Worm (Caenorhabditis elegans) whole organism, L1 larva: Measurements from ENCODE around the gene C16C10.9.

Source experiments
- C16A3.4 ChIP-seq: fragments of 150-350 bp; optimal IDR thresholded peaks from 2 replicates; lab custom pipeline; 2014; ENCODE audit warnings: missing biosample characterization, missing genetic modification characterization
- Y116A8C.19 ChIP-seq: sonication (generic microtip); optimal IDR thresholded peaks from 2 replicates; lab custom pipeline; 2016; ENCODE audit warnings: missing compliant biosample characterization, missing genetic modification characterization, borderline replicate concordance
- aha-1 ChIP-seq: fragments of 150-350 bp; optimal IDR thresholded peaks from 2 replicates; lab custom pipeline; 2014; ENCODE audit warnings: missing biosample characterization, missing genetic modification characterization
- aly-2 ChIP-seq: fragments of 150-350 bp; optimal IDR thresholded peaks from 2 replicates; lab custom pipeline; 2014; ENCODE audit warnings: missing biosample characterization, missing genetic modification characterization
- ama-1 ChIP-seq: fragments of 150-350 bp; optimal IDR thresholded peaks from 2 replicates; lab custom pipeline; 2014
- ceh-8 ChIP-seq: fragments of 200-800 bp; sonication (Bioruptor generic); optimal IDR thresholded peaks from 2 replicates; lab custom pipeline; 2018; ENCODE audit warnings: mild to moderate bottlenecking, missing genetic modification characterization, moderate library complexity, missing compliant biosample characterization
- ceh-82 ChIP-seq, 3 experiments: fragments of 150-350 bp in 1 of 3; sonication (generic microtip) in 2 of 3; optimal IDR thresholded peaks; 2 replicates each; lab custom pipeline; 2014 to 2017; ENCODE audit warnings: missing biosample characterization in 3 of 3, missing genetic modification characterization in 3 of 3
- ceh-88 ChIP-seq: fragments of 200-800 bp; sonication (Bioruptor generic); IDR thresholded peaks from 2 replicates; pipeline ENCODE4 v1.3.6; 2022; ENCODE audit warnings: missing genetic modification characterization, missing compliant biosample characterization
- ces-1 ChIP-seq: fragments of 150-350 bp; optimal IDR thresholded peaks from 2 replicates; lab custom pipeline; 2014; ENCODE audit warnings: missing biosample characterization, missing genetic modification reagents, missing genetic modification characterization
- dsc-1 ChIP-seq: sonication (generic microtip); optimal IDR thresholded peaks from 2 replicates; lab custom pipeline; 2016; ENCODE audit warnings: mild to moderate bottlenecking, missing genetic modification characterization, missing compliant biosample characterization
- efl-1 ChIP-seq, 4 experiments: fragments of 150-350 bp; optimal IDR thresholded peaks in 3 of 4; peaks in 1 of 4; 1 replicate in 1 of 4; 2 replicates in 3 of 4; lab custom pipeline; 2014; ENCODE audit warnings: missing biosample characterization in 2 of 4, missing genetic modification characterization in 2 of 4, missing genetic modification reagents in 2 of 4
- elt-2 ChIP-seq: sonication (generic microtip); optimal IDR thresholded peaks from 2 replicates; lab custom pipeline; 2016; ENCODE audit warnings: missing genetic modification characterization, mild to moderate bottlenecking, inconsistent platforms, missing compliant biosample characterization, missing genetic modification reagents
- ets-5 ChIP-seq: fragments of 200-800 bp; sonication (Bioruptor generic); IDR thresholded peaks from 2 replicates; pipeline ENCODE4 v1.3.6; 2022; ENCODE audit warnings: missing genetic modification characterization, missing compliant biosample characterization
- fkh-8 ChIP-seq: sonication (generic microtip); optimal IDR thresholded peaks from 2 replicates; lab custom pipeline; 2016; ENCODE audit warnings: mild to moderate bottlenecking, missing genetic modification characterization, missing compliant biosample characterization
- hlh-17 ChIP-seq: fragments of 200-800 bp; sonication (Bioruptor generic); optimal IDR thresholded peaks from 2 replicates; lab custom pipeline; 2018; ENCODE audit warnings: missing genetic modification characterization, mild to moderate bottlenecking, missing compliant biosample characterization, moderate library complexity, borderline replicate concordance
- hpl-2 ChIP-seq: fragments of 150-350 bp; optimal IDR thresholded peaks from 2 replicates; lab custom pipeline; 2014; ENCODE audit warnings: missing biosample characterization, missing genetic modification reagents, missing genetic modification characterization
- isw-1 ChIP-seq: fragments of 200-800 bp; sonication (Bioruptor generic); IDR thresholded peaks from 2 replicates; pipeline ENCODE4 v1.3.6; 2022; ENCODE audit warnings: missing genetic modification characterization, missing compliant biosample characterization
- jun-1 ChIP-seq: fragments of 150-350 bp; optimal IDR thresholded peaks from 2 replicates; lab custom pipeline; 2014; ENCODE audit warnings: missing biosample characterization, missing genetic modification reagents, missing genetic modification characterization
- lin-13 ChIP-seq: fragments of 150-350 bp; optimal IDR thresholded peaks from 2 replicates; lab custom pipeline; 2014; ENCODE audit warnings: missing biosample characterization, missing genetic modification reagents, missing genetic modification characterization
- lin-14 ChIP-seq: fragments of 200-800 bp; sonication (Bioruptor generic); optimal IDR thresholded peaks from 2 replicates; lab custom pipeline; 2018; ENCODE audit warnings: mild to moderate bottlenecking, missing genetic modification characterization, moderate library complexity, missing compliant biosample characterization
- lin-35 ChIP-seq, 2 experiments: fragments of 150-350 bp; optimal IDR thresholded peaks; 2 replicates each; lab custom pipeline; 2014; ENCODE audit warnings: missing biosample characterization in 2 of 2, missing genetic modification characterization in 2 of 2, missing genetic modification reagents in 2 of 2
- lin-39 ChIP-seq: fragments of 150-350 bp; optimal IDR thresholded peaks from 2 replicates; lab custom pipeline; 2014; ENCODE audit warnings: missing biosample characterization, missing genetic modification reagents, missing genetic modification characterization
- mab-9 ChIP-seq: fragments of 200-800 bp; sonication (Bioruptor generic); IDR thresholded peaks from 2 replicates; pipeline ENCODE4 v1.3.6; 2022; ENCODE audit warnings: missing genetic modification reagents, missing genetic modification characterization, missing compliant biosample characterization
- mef-2 ChIP-seq: fragments of 150-350 bp; optimal IDR thresholded peaks from 2 replicates; lab custom pipeline; 2014; ENCODE audit warnings: missing biosample characterization, missing genetic modification characterization
- mep-1 ChIP-seq: fragments of 150-350 bp; optimal IDR thresholded peaks from 2 replicates; lab custom pipeline; 2014; ENCODE audit warnings: missing biosample characterization, missing genetic modification characterization
- nhr-12 ChIP-seq: sonication (generic microtip); optimal IDR thresholded peaks from 2 replicates; lab custom pipeline; 2017; ENCODE audit warnings: missing biosample characterization, missing genetic modification characterization
- nhr-237 ChIP-seq: fragments of 150-350 bp; optimal IDR thresholded peaks from 2 replicates; lab custom pipeline; 2014; ENCODE audit warnings: missing biosample characterization, missing genetic modification characterization
- nhr-28 ChIP-seq: fragments of 150-350 bp; optimal IDR thresholded peaks from 2 replicates; lab custom pipeline; 2014; ENCODE audit warnings: missing biosample characterization, missing genetic modification characterization
- nhr-47 ChIP-seq: sonication (generic microtip); optimal IDR thresholded peaks from 2 replicates; lab custom pipeline; 2016; ENCODE audit warnings: mild to moderate bottlenecking, missing genetic modification characterization, moderate library complexity, missing compliant biosample characterization
- nhr-76 ChIP-seq: sonication (generic microtip); optimal IDR thresholded peaks from 2 replicates; lab custom pipeline; 2017; ENCODE audit warnings: missing biosample characterization, missing genetic modification characterization
- nhr-77 ChIP-seq: fragments of 150-350 bp; optimal IDR thresholded peaks from 2 replicates; lab custom pipeline; 2014; ENCODE audit warnings: missing biosample characterization, missing genetic modification characterization
- nhr-85 ChIP-seq: sonication (generic microtip); peaks from one replicate; lab custom pipeline; 2016; ENCODE audit warnings: missing genetic modification characterization, inconsistent platforms, missing compliant biosample characterization
- pag-3 ChIP-seq: sonication (generic microtip); optimal IDR thresholded peaks from 2 replicates; lab custom pipeline; 2017; ENCODE audit warnings: missing genetic modification characterization, mild to moderate bottlenecking, missing compliant biosample characterization, antibody characterized with exemption, borderline replicate concordance; ENCODE audit not compliant: insufficient read depth
- pax-3 ChIP-seq: fragments of 200-800 bp; sonication (Bioruptor generic); optimal IDR thresholded peaks from 2 replicates; lab custom pipeline; 2018; ENCODE audit warnings: mild to moderate bottlenecking, missing genetic modification characterization, moderate library complexity, missing compliant biosample characterization
- snpc-4 ChIP-seq: fragments of 150-350 bp; optimal IDR thresholded peaks from 2 replicates; lab custom pipeline; 2014; ENCODE audit warnings: missing biosample characterization, missing genetic modification characterization
- sptf-1 ChIP-seq: fragments of 150-350 bp; optimal IDR thresholded peaks from 2 replicates; lab custom pipeline; 2014; ENCODE audit warnings: missing biosample characterization, missing genetic modification characterization
- tbx-2 ChIP-seq: sonication (generic microtip); optimal IDR thresholded peaks from 2 replicates; lab custom pipeline; 2016; ENCODE audit warnings: missing genetic modification characterization, missing compliant biosample characterization
- unc-130 ChIP-seq: fragments of 150-350 bp; optimal IDR thresholded peaks from 2 replicates; lab custom pipeline; 2017; ENCODE audit warnings: missing biosample characterization, missing genetic modification characterization, inconsistent platforms
- ztf-11 ChIP-seq, 2 experiments: sonication (generic microtip); optimal IDR thresholded peaks; 2 replicates each; lab custom pipeline; 2016 to 2017; ENCODE audit warnings: missing genetic modification characterization in 2 of 2, missing biosample characterization in 1 of 2, missing compliant biosample characterization in 1 of 2

C16C10.9 gene

ce11 chrIII:4160937-4161336, 3.7 kb upstream of the C16C10.9 start, which contains the start of gene C01G12.16:
Gene C01G12.16 (plus strand): TSS chrIII:4161237.
- TF ChIP-seq aha-1 (no peak), nhr-77 (no peak), nhr-76 (no peak), snpc-4 (tag; lab: Kevin White, UChicago) (no peak), ets-5 (GFP tag; lab: Robert Waterston, UW) (no peak), mab-9 (no peak), nhr-47 (tag; lab: Kevin White, UChicago) (no peak), aly-2 (tag; lab: Kevin White, UChicago) (no peak), ztf-11 (tag; optimal IDR thresholded peaks at IDR 0.05; lab: Kevin White, UChicago) (no peak), elt-2 (tag; lab: Kevin White, UChicago) (no peak), efl-1 (optimal IDR thresholded peaks at IDR 0.05; lab: Kevin White, UChicago) (no peak), efl-1 (GFP tag; optimal IDR thresholded peaks at IDR 0.05 in 1 of 2; lab: Kevin White, UChicago) (no peak), lin-14 (GFP tag; lab: Kevin White, UChicago) (no peak), mef-2 (tag; lab: Kevin White, UChicago) (no peak), hlh-17 (no peak)

- TF ChIP-seq aly-2 (tag; lab: Kevin White, UChicago), result no peak
- TF ChIP-seq lin-39, result no peak
- no peak for TF ChIP-seq ceh-88
- TF ChIP-seq nhr-76, result no peak
- TF ChIP-seq nhr-12 (tag; lab: Kevin White, UChicago), result no peak
- no peak for TF ChIP-seq pax-3
- TF ChIP-seq C16A3.4 (tag; lab: Kevin White, UChicago), result no peak
- TF ChIP-seq mab-9, result no peak
- TF ChIP-seq hpl-2 (GFP tag; lab: Kevin White, UChicago), result no peak
- TF ChIP-seq ceh-82 (tag; optimal IDR thresholded peaks at IDR 0.05; lab: Kevin White, UChicago), result no peak
- no peak for TF ChIP-seq mef-2 (tag; lab: Kevin White, UChicago)
- TF ChIP-seq nhr-85 (tag; lab: Kevin White, UChicago), result no peak
- TF ChIP-seq nhr-28 (tag; lab: Kevin White, UChicago), result no peak
- TF ChIP-seq nhr-47 (tag; lab: Kevin White, UChicago), result no peak
- no peak for TF ChIP-seq sptf-1 (tag; lab: Kevin White, UChicago)
- no peak for TF ChIP-seq ceh-8 (GFP tag; lab: Kevin White, UChicago)
- no peak for TF ChIP-seq fkh-8 (tag; lab: Kevin White, UChicago)
- no peak for TF ChIP-seq Y116A8C.19 (tag; lab: Kevin White, UChicago)
Measured at ce11 chrIII:4153299-4153698, 3.9 kb downstream of the C16C10.9 start, which contains the start of gene glod-4. Gene glod-4 (plus strand): TSS chrIII:4153599.

ce11 chrIII:4152828-4153227, 4.4 kb downstream of the C16C10.9 start:
- no peak for TF ChIP-seq ces-1
- TF ChIP-seq elt-2 (tag; lab: Kevin White, UChicago), result no peak
- no peak for TF ChIP-seq efl-1 (optimal IDR thresholded peaks at IDR 0.05; lab: Kevin White, UChicago)
- peak in 1 of 2 experiments; percentile 62 for TF ChIP-seq efl-1 (GFP tag; optimal IDR thresholded peaks at IDR 0.05 in 1 of 2; lab: Kevin White, UChicago)
- no peak for TF ChIP-seq aha-1
- no peak for TF ChIP-seq lin-13 (GFP tag; lab: Kevin White, UChicago)
- peak; percentile 4 for TF ChIP-seq ama-1

ce11 chrIII:4152309-4152708, 4.9 kb downstream of the C16C10.9 start:
- TF ChIP-seq ceh-8 (GFP tag; lab: Kevin White, UChicago) (no peak), tbx-2 (tag; lab: Kevin White, UChicago) (no peak), lin-35 (GFP tag; optimal IDR thresholded peaks at IDR 0.05; lab: Kevin White, UChicago) (no peak), mep-1 (tag; lab: Kevin White, UChicago) (no peak), isw-1 (GFP tag; lab: Robert Waterston, UW) (no peak), dsc-1 (tag; lab: Kevin White, UChicago) (no peak), pag-3 (no peak), unc-130 (tag; lab: Kevin White, UChicago) (no peak), lin-14 (GFP tag; lab: Kevin White, UChicago) (no peak), efl-1 (optimal IDR thresholded peaks at IDR 0.05; lab: Kevin White, UChicago) (no peak), efl-1 (GFP tag; optimal IDR thresholded peaks at IDR 0.05 in 1 of 2; lab: Kevin White, UChicago) (no peak), jun-1 (tag; lab: Kevin White, UChicago) (no peak), nhr-237 (tag; lab: Kevin White, UChicago) (no peak), aly-2 (tag; lab: Kevin White, UChicago) (no peak)
- TF ChIP-seq, all 84 proteins: peak for 0
